Fruit fly (Drosophila melanogaster): ENCODE data around the gene CheB38a.

CheB38a gene

dm6 chr2L:20823196-20824105, 5.1 kb upstream of the CheB38a start (continued):
- TF ChIP-seq trem (tag; optimal IDR thresholded peaks at IDR 0.05) (no peak), CG2712 (tag; optimal IDR thresholded peaks at IDR 0.05) (peak; percentile 25), br (optimal IDR thresholded peaks at IDR 0.05) (no peak), slp2 (GFP tag; optimal IDR thresholded peaks at IDR 0.05) (no peak), ci (GFP tag; IDR thresholded peaks at IDR 0.05) (peak; percentile 76), klu (GFP tag; IDR thresholded peaks at IDR 0.05) (no peak; the same call in 1 of the 2 replicates), CG1602 (GFP tag; optimal IDR thresholded peaks at IDR 0.05) (no peak), pho (GFP tag; optimal IDR thresholded peaks at IDR 0.05) (peak; percentile 39), chinmo (GFP tag; IDR thresholded peaks at IDR 0.05; ENCODE audit: partially characterized antibody) (peak; percentile 98; the same call in 3 of the 4 replicates), Dref (GFP tag; IDR thresholded peaks at IDR 0.05) (no peak), Dfd (GFP tag; optimal IDR thresholded peaks at IDR 0.05) (no peak), CG6791 (GFP tag; IDR thresholded peaks at IDR 0.05; ENCODE audit: partially characterized antibody) (peak; percentile 55; the same call in 1 of the 3 replicates), gfzf (GFP tag; optimal IDR thresholded peaks at IDR 0.05) (no peak), Fer1 (GFP tag; optimal IDR thresholded peaks at IDR 0.05) (peak; percentile 15), chn (GFP tag; optimal IDR thresholded peaks at IDR 0.05) (no peak), CG8290 (GFP tag; optimal IDR thresholded peaks at IDR 0.05) (no peak), CG8290 (tag; optimal IDR thresholded peaks at IDR 0.05) (peak in 1 of 2 experiments; percentile 53), sqz (GFP tag; optimal IDR thresholded peaks at IDR 0.05) (peak; percentile 91), ab (GFP tag; optimal IDR thresholded peaks at IDR 0.05) (no peak), CG11723 (GFP tag; optimal IDR thresholded peaks at IDR 0.05) (no peak), seq (GFP tag; IDR thresholded peaks at IDR 0.05) (no peak), sim (GFP tag; IDR thresholded peaks at IDR 0.05) (no peak), Neu2 (GFP tag; optimal IDR thresholded peaks at IDR 0.05; ENCODE audit: borderline replicate concordance) (no peak), Meics (GFP tag; optimal IDR thresholded peaks at IDR 0.05) (peak; percentile 33), Sin3A (optimal IDR thresholded peaks at IDR 0.05) (no peak), sr (GFP tag; IDR thresholded peaks at IDR 0.05) (peak; percentile 91), so (GFP tag; IDR thresholded peaks at IDR 0.05) (peak; percentile 42; the same call in 1 of the 3 replicates), unc-4 (GFP tag; IDR thresholded peaks at IDR 0.05; ENCODE audit: partially characterized antibody) (no peak), gcm2 (GFP tag; optimal IDR thresholded peaks at IDR 0.05) (no peak), mirr (GFP tag; optimal IDR thresholded peaks at IDR 0.05) (peak; percentile 58), Hr51 (GFP tag; optimal IDR thresholded peaks at IDR 0.05) (peak in 1 of 2 experiments; percentile 24), eve (GFP tag; optimal IDR thresholded peaks at IDR 0.05) (peak in 1 of 2 experiments; percentile 1), ftz-f1 (GFP tag; optimal IDR thresholded peaks at IDR 0.05) (peak; percentile 66), gt (GFP tag; IDR thresholded peaks at IDR 0.05) (no peak), CG1647 (GFP tag; optimal IDR thresholded peaks at IDR 0.05) (no peak), Sry-δ (GFP tag; optimal IDR thresholded peaks at IDR 0.05) (peak; percentile 12), lbe (GFP tag; optimal IDR thresholded peaks at IDR 0.05) (peak; percentile 39), CG14014 (GFP tag; IDR thresholded peaks at IDR 0.05) (peak; percentile 48; the same call in 1 of the 2 replicates), CG3065 (GFP tag; optimal IDR thresholded peaks at IDR 0.05) (no peak), pros (GFP tag; optimal IDR thresholded peaks at IDR 0.05) (peak; percentile 88), D19B (GFP tag; optimal IDR thresholded peaks at IDR 0.05) (peak; percentile 0), CG15514 (GFP tag; optimal IDR thresholded peaks at IDR 0.05) (peak; percentile 69), dpn (GFP tag; optimal IDR thresholded peaks at IDR 0.05) (peak in 1 of 2 experiments; percentile 15), CG31441 (GFP tag; IDR thresholded peaks at IDR 0.05) (peak; percentile 59; the same call in 1 of the 2 replicates), Gsc (GFP tag; IDR thresholded peaks at IDR 0.05) (no peak), CG18262 (tag; optimal IDR thresholded peaks at IDR 0.05) (peak; percentile 46), CG10979 (tag; optimal IDR thresholded peaks at IDR 0.05) (peak; percentile 0), Sry-β (GFP tag; optimal IDR thresholded peaks at IDR 0.05) (peak; percentile 96), fru (optimal IDR thresholded peaks at IDR 0.05) (no peak), Jarid2 (GFP tag; optimal IDR thresholded peaks at IDR 0.05) (no peak)

Measured in whole organism, embryonic.